Worm (Caenorhabditis elegans): ENCODE data around the gene M162.15.

- TF ChIP-seq unc-39 (tag; optimal IDR thresholded peaks at IDR 0.05) (no peak), madf-9 (GFP tag; conservative IDR thresholded peaks at IDR 0.05) (no peak), ztf-11 (tag; optimal IDR thresholded peaks at IDR 0.05) (no peak), Y48G9A.11 (GFP tag; IDR thresholded peaks at IDR 0.05) (no peak), nhr-11 (tag; optimal IDR thresholded peaks at IDR 0.05) (no peak), unc-62 (GFP tag; optimal IDR thresholded peaks at IDR 0.05 in 1 of 2) (no peak), unc-62 (tag; optimal IDR thresholded peaks at IDR 0.05) (no peak), php-3 (GFP tag; IDR thresholded peaks at IDR 0.05) (no peak), nhr-76 (tag; optimal IDR thresholded peaks at IDR 0.05) (no peak), nhr-77 (tag; optimal IDR thresholded peaks at IDR 0.05) (no peak), fos-1 (tag; optimal IDR thresholded peaks at IDR 0.05) (no peak)
These were observed 31.2 kb upstream of the M162.15 start for ce11 chrV:19802797-19803196.
